Worm (Caenorhabditis elegans) whole organism, L3 larva: ENCODE results near the gene lgc-42.
A peak's percentile ranks its signal among the peaks of the same experiment; 100 is the strongest.

Experiments used
- R02D3.7 ChIP-seq: fragments of 150-350 bp; optimal IDR thresholded peaks from 2 replicates; lab custom pipeline; 2014; ENCODE audit warnings: missing biosample characterization, missing genetic modification characterization
- ZK546.5 ChIP-seq: sonication (generic microtip); optimal IDR thresholded peaks from 2 replicates; lab custom pipeline; 2017; ENCODE audit warnings: missing biosample characterization, missing genetic modification characterization
- aly-2 ChIP-seq: fragments of 150-350 bp; optimal IDR thresholded peaks from 2 replicates; lab custom pipeline; 2014; ENCODE audit warnings: missing biosample characterization, missing genetic modification characterization
- ama-1 ChIP-seq: fragments of 150-350 bp; optimal IDR thresholded peaks from 2 replicates; lab custom pipeline; 2018
- ceh-16 ChIP-seq: sonication (generic microtip); optimal IDR thresholded peaks from 2 replicates; lab custom pipeline; 2017; ENCODE audit warnings: missing biosample characterization, missing genetic modification characterization
- ceh-28 ChIP-seq: fragments of 150-350 bp; optimal IDR thresholded peaks from 2 replicates; lab custom pipeline; 2014; ENCODE audit warnings: missing biosample characterization, missing genetic modification reagents, missing genetic modification characterization
- ceh-82 ChIP-seq: fragments of 150-350 bp; optimal IDR thresholded peaks from 2 replicates; lab custom pipeline; 2014; ENCODE audit warnings: missing biosample characterization, missing genetic modification characterization
- ceh-9 ChIP-seq: sonication (generic microtip); optimal IDR thresholded peaks from 2 replicates; lab custom pipeline; 2018; ENCODE audit warnings: missing biosample characterization, missing genetic modification characterization
- egl-27 ChIP-seq: sonication (generic microtip); optimal IDR thresholded peaks from 4 replicates; lab custom pipeline; 2017; ENCODE audit warnings: missing biosample characterization, missing genetic modification reagents, missing genetic modification characterization
- egl-5 ChIP-seq: fragments of 150-350 bp; optimal IDR thresholded peaks from 2 replicates; lab custom pipeline; 2017; ENCODE audit warnings: missing biosample characterization, missing genetic modification reagents, missing genetic modification characterization, inconsistent platforms
- elt-1 ChIP-seq: fragments of 150-350 bp; optimal IDR thresholded peaks from 2 replicates; lab custom pipeline; 2014; ENCODE audit warnings: missing biosample characterization, missing genetic modification characterization
- elt-2 ChIP-seq: sonication (generic microtip); optimal IDR thresholded peaks from 2 replicates; lab custom pipeline; 2016; ENCODE audit warnings: missing genetic modification reagents, mild to moderate bottlenecking, missing genetic modification characterization, missing compliant biosample characterization
- elt-3 ChIP-seq, 3 experiments: fragments of 150-350 bp in 1 of 3; sonication (generic microtip) in 2 of 3; optimal IDR thresholded peaks; 2 replicates in 2 of 3; 4 replicates in 1 of 3; lab custom pipeline; 2014 to 2017; ENCODE audit warnings: missing biosample characterization in 3 of 3, missing genetic modification characterization in 3 of 3
- eor-1 ChIP-seq, 2 experiments: fragments of 150-350 bp; optimal IDR thresholded peaks; 2 replicates each; lab custom pipeline; 2014 to 2018; ENCODE audit warnings: missing biosample characterization in 2 of 2, missing genetic modification characterization in 2 of 2
- fkh-10 ChIP-seq: sonication (generic microtip); optimal IDR thresholded peaks from 2 replicates; lab custom pipeline; 2017; ENCODE audit warnings: missing biosample characterization, missing genetic modification reagents, missing genetic modification characterization
- fkh-2 ChIP-seq: fragments of 150-350 bp; optimal IDR thresholded peaks from 2 replicates; lab custom pipeline; 2014; ENCODE audit warnings: missing biosample characterization, missing genetic modification reagents, missing genetic modification characterization
- fos-1 ChIP-seq: fragments of 150-350 bp; optimal IDR thresholded peaks from 2 replicates; lab custom pipeline; 2014; ENCODE audit warnings: missing biosample characterization, missing genetic modification characterization
- hmg-11 ChIP-seq: sonication (generic microtip); optimal IDR thresholded peaks from 2 replicates; lab custom pipeline; 2016; ENCODE audit warnings: missing genetic modification characterization, missing compliant biosample characterization
- jun-1 ChIP-seq: fragments of 150-350 bp; optimal IDR thresholded peaks from 2 replicates; lab custom pipeline; 2014; ENCODE audit warnings: missing biosample characterization, missing genetic modification reagents, missing genetic modification characterization
- lin-15B ChIP-seq: fragments of 150-350 bp; optimal IDR thresholded peaks from 2 replicates; lab custom pipeline; 2014; ENCODE audit warnings: missing biosample characterization, missing genetic modification characterization
- lin-39 ChIP-seq: fragments of 150-350 bp; optimal IDR thresholded peaks from 2 replicates; lab custom pipeline; 2018; ENCODE audit warnings: missing biosample characterization, missing genetic modification reagents, missing genetic modification characterization
- lsy-12 ChIP-seq: sonication (generic microtip); optimal IDR thresholded peaks from 2 replicates; lab custom pipeline; 2016; ENCODE audit warnings: mild to moderate bottlenecking, missing genetic modification characterization, missing compliant biosample characterization
- mdl-1 ChIP-seq: fragments of 150-350 bp; optimal IDR thresholded peaks from 2 replicates; lab custom pipeline; 2014; ENCODE audit warnings: missing biosample characterization, missing genetic modification characterization
- mml-1 ChIP-seq: fragments of 150-350 bp; sonication (generic microtip); optimal IDR thresholded peaks from 3 replicates; lab custom pipeline; 2014; ENCODE audit warnings: missing biosample characterization, missing genetic modification characterization
- nfya-1 ChIP-seq: sonication (generic microtip); optimal IDR thresholded peaks from 2 replicates; lab custom pipeline; 2017; ENCODE audit warnings: missing genetic modification characterization, mild to moderate bottlenecking, missing compliant biosample characterization, antibody characterized with exemption, moderate library complexity; ENCODE audit not compliant: insufficient read depth
- nhr-11 ChIP-seq: fragments of 150-350 bp; optimal IDR thresholded peaks from 2 replicates; lab custom pipeline; 2014; ENCODE audit warnings: missing biosample characterization, missing genetic modification characterization
- nhr-12 ChIP-seq: fragments of 150-350 bp; optimal IDR thresholded peaks from 2 replicates; lab custom pipeline; 2014; ENCODE audit warnings: missing biosample characterization, missing genetic modification characterization
- nhr-23 ChIP-seq: fragments of 150-350 bp; optimal IDR thresholded peaks from 2 replicates; lab custom pipeline; 2014; ENCODE audit warnings: missing biosample characterization, missing genetic modification reagents, missing genetic modification characterization
- nhr-237 ChIP-seq: fragments of 150-350 bp; optimal IDR thresholded peaks from 2 replicates; lab custom pipeline; 2014; ENCODE audit warnings: missing biosample characterization, missing genetic modification characterization
- nhr-25 ChIP-seq: sonication (generic microtip); optimal IDR thresholded peaks from 2 replicates; lab custom pipeline; 2017; ENCODE audit warnings: missing biosample characterization, missing genetic modification characterization
- nhr-28 ChIP-seq: fragments of 150-350 bp; optimal IDR thresholded peaks from 2 replicates; lab custom pipeline; 2014; ENCODE audit warnings: missing biosample characterization, missing genetic modification characterization
- nhr-43 ChIP-seq: sonication (generic microtip); optimal IDR thresholded peaks from 2 replicates; lab custom pipeline; 2016; ENCODE audit warnings: mild to moderate bottlenecking, missing genetic modification characterization, missing compliant biosample characterization; ENCODE audit not compliant: poor library complexity, severe bottlenecking
- nhr-67 ChIP-seq: fragments of 150-350 bp; optimal IDR thresholded peaks from 2 replicates; lab custom pipeline; 2014; ENCODE audit warnings: missing biosample characterization, missing genetic modification characterization
- nhr-76 ChIP-seq: fragments of 150-350 bp; sonication (generic microtip); optimal IDR thresholded peaks from 5 replicates; lab custom pipeline; 2014; ENCODE audit warnings: missing biosample characterization, missing genetic modification characterization
- nhr-77 ChIP-seq: fragments of 150-350 bp; optimal IDR thresholded peaks from 2 replicates; lab custom pipeline; 2014; ENCODE audit warnings: missing biosample characterization, missing genetic modification characterization
- pha-4 ChIP-seq: fragments of 150-350 bp; optimal IDR thresholded peaks from 2 replicates; lab custom pipeline; 2014; ENCODE audit warnings: missing biosample characterization, missing genetic modification reagents, missing genetic modification characterization
- pqm-1 ChIP-seq: fragments of 150-350 bp; optimal IDR thresholded peaks from 2 replicates; lab custom pipeline; 2017; ENCODE audit warnings: missing biosample characterization, missing genetic modification characterization, inconsistent platforms
- sea-2 ChIP-seq: fragments of 150-350 bp; sonication (generic microtip); optimal IDR thresholded peaks from 4 replicates; lab custom pipeline; 2014; ENCODE audit warnings: missing biosample characterization, missing genetic modification reagents, missing genetic modification characterization
- skn-1 ChIP-seq: fragments of 150-350 bp; optimal IDR thresholded peaks from 2 replicates; lab custom pipeline; 2014; ENCODE audit warnings: missing biosample characterization, missing genetic modification characterization
- snpc-4 ChIP-seq: fragments of 150-350 bp; optimal IDR thresholded peaks from 2 replicates; lab custom pipeline; 2014; ENCODE audit warnings: missing biosample characterization, missing genetic modification characterization
- tbx-2 ChIP-seq: sonication (generic microtip); optimal IDR thresholded peaks from 2 replicates; lab custom pipeline; 2016; ENCODE audit warnings: mild to moderate bottlenecking, missing genetic modification characterization, missing compliant biosample characterization
- unc-39 ChIP-seq: sonication (generic microtip); optimal IDR thresholded peaks from 4 replicates; lab custom pipeline; 2017; ENCODE audit warnings: missing biosample characterization, missing genetic modification characterization
- unc-62 ChIP-seq: fragments of 150-350 bp; sonication (generic microtip); optimal IDR thresholded peaks from 4 replicates; lab custom pipeline; 2014; ENCODE audit warnings: missing biosample characterization, missing genetic modification reagents, missing genetic modification characterization
- zag-1 ChIP-seq: fragments of 150-350 bp; optimal IDR thresholded peaks from 2 replicates; lab custom pipeline; 2014; ENCODE audit warnings: missing biosample characterization, missing genetic modification characterization
- ztf-11 ChIP-seq: fragments of 150-350 bp; optimal IDR thresholded peaks from 2 replicates; lab custom pipeline; 2014; ENCODE audit warnings: missing biosample characterization, missing genetic modification characterization
- ztf-4 ChIP-seq: fragments of 150-350 bp; optimal IDR thresholded peaks from 2 replicates; lab custom pipeline; 2014; ENCODE audit warnings: missing biosample characterization, missing genetic modification characterization

Gene lgc-42

DNA sequence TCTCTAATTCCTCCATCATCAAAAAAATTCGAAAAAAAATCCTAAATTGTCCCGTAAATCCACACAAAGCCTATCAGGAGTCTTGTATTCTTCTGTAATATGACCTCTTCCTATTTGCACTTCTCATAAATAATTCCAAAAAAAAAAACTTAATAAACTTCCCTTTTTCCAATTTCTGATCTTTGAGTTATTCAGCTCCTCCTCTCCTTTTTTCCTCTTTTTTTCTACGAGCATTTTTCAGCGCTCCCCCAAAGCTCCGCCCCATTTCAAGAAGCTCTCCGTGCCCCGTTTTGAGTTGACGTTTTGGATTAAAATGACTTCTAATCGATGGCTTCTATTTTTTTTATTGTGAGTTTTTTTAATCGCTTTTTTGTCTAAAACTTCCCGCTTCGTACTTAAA, at the start of gene lgc-42:
lgc-42 (plus strand) TSS at position 301 of the 400 bp plus-strand sequence.
- no peak for TF ChIP-seq fkh-10 (GFP tag; lab: Kevin White, UChicago)

ce11 chrIII:1949362-1949761, 48.3 kb upstream of the lgc-42 start:
- no peak for TF ChIP-seq eor-1 (tag; optimal IDR thresholded peaks at IDR 0.05; lab: Kevin White, UChicago)
- TF ChIP-seq elt-3 (tag; optimal IDR thresholded peaks at IDR 0.05; lab: Kevin White, UChicago), result no peak
- TF ChIP-seq elt-1 (tag; lab: Kevin White, UChicago), result no peak
- no peak for TF ChIP-seq nhr-43 (tag; lab: Kevin White, UChicago)
- no peak for TF ChIP-seq mdl-1 (tag; lab: Kevin White, UChicago)
- TF ChIP-seq nhr-12 (tag; lab: Kevin White, UChicago), result no peak
- no peak for TF ChIP-seq tbx-2 (tag; lab: Kevin White, UChicago)
- TF ChIP-seq snpc-4 (tag; lab: Kevin White, UChicago), result no peak
- TF ChIP-seq unc-62 (GFP tag; lab: Kevin White, UChicago), result no peak
- no peak for TF ChIP-seq ama-1 (lab: Kevin White, UChicago)
- TF ChIP-seq ZK546.5 (tag; lab: Kevin White, UChicago), result no peak
- TF ChIP-seq egl-5 (tag; lab: Kevin White, UChicago), result no peak

- TF ChIP-seq ceh-16 (tag; lab: Kevin White, UChicago) (no peak), sea-2 (GFP tag; lab: Kevin White, UChicago) (no peak), mdl-1 (tag; lab: Kevin White, UChicago) (no peak), hmg-11 (tag; lab: Kevin White, UChicago) (peak; percentile 70), tbx-2 (tag; lab: Kevin White, UChicago) (peak; percentile 13), nhr-25 (tag; lab: Kevin White, UChicago) (peak; percentile 95), R02D3.7 (tag; lab: Kevin White, UChicago) (peak; percentile 79), nfya-1 (tag; lab: Kevin White, UChicago) (peak; percentile 96), fkh-10 (GFP tag; lab: Kevin White, UChicago) (peak; percentile 71), ZK546.5 (tag; lab: Kevin White, UChicago) (no peak), aly-2 (tag; lab: Kevin White, UChicago) (peak; percentile 46), fos-1 (tag; lab: Kevin White, UChicago) (no peak), ceh-28 (peak; percentile 63), unc-62 (GFP tag; lab: Kevin White, UChicago) (peak; percentile 53), ztf-11 (tag; lab: Kevin White, UChicago) (no peak), zag-1 (no peak), nhr-28 (tag; lab: Kevin White, UChicago) (no peak), lin-15B (tag; lab: Kevin White, UChicago) (peak; percentile 98), nhr-43 (tag; lab: Kevin White, UChicago) (peak; percentile 80), ztf-4 (no peak), nhr-11 (tag; lab: Kevin White, UChicago) (peak; percentile 34), fkh-2 (tag; lab: Kevin White, UChicago) (no peak), egl-27 (tag; lab: Kevin White, UChicago) (peak; percentile 36), ama-1 (lab: Kevin White, UChicago) (peak; percentile 76), nhr-237 (tag; lab: Kevin White, UChicago) (no peak), lin-39 (peak; percentile 92), elt-2 (tag; lab: Kevin White, UChicago) (peak; percentile 59), jun-1 (tag; lab: Kevin White, UChicago) (peak; percentile 28), nhr-76 (tag; lab: Kevin White, UChicago) (peak; percentile 44), ceh-9 (tag; lab: Kevin White, UChicago) (no peak), nhr-77 (tag; lab: Kevin White, UChicago) (peak; percentile 25), nhr-23 (peak; percentile 96), eor-1 (tag; optimal IDR thresholded peaks at IDR 0.05; lab: Kevin White, UChicago) (no peak), ceh-82 (tag; lab: Kevin White, UChicago) (peak; percentile 56), nhr-67 (no peak), skn-1 (tag; lab: Kevin White, UChicago) (peak; percentile 87), snpc-4 (tag; lab: Kevin White, UChicago) (peak; percentile 85), unc-39 (tag; lab: Kevin White, UChicago) (no peak), mml-1 (no peak), pqm-1 (tag; lab: Kevin White, UChicago) (peak; percentile 75), lsy-12 (tag; lab: Kevin White, UChicago) (peak; percentile 75), pha-4 (tag; lab: Kevin White, UChicago) (peak; percentile 99), egl-5 (tag; lab: Kevin White, UChicago) (peak; percentile 66), nhr-12 (tag; lab: Kevin White, UChicago) (no peak), elt-3 (tag; optimal IDR thresholded peaks at IDR 0.05; lab: Kevin White, UChicago) (peak in 1 of 3 experiments; percentile 73)
These were observed 47.4 kb upstream of the lgc-42 start, which contains the start of the genes polh-1 and rps-22 for ce11 chrIII:1950236-1950635. Gene polh-1, minus strand, starts transcription at chrIII:1950269. Gene rps-22, plus strand, starts transcription at chrIII:1950535.
